Fruit fly (Drosophila melanogaster): ENCODE measurements around the gene Lip4.

Lip4 gene

DNA sequence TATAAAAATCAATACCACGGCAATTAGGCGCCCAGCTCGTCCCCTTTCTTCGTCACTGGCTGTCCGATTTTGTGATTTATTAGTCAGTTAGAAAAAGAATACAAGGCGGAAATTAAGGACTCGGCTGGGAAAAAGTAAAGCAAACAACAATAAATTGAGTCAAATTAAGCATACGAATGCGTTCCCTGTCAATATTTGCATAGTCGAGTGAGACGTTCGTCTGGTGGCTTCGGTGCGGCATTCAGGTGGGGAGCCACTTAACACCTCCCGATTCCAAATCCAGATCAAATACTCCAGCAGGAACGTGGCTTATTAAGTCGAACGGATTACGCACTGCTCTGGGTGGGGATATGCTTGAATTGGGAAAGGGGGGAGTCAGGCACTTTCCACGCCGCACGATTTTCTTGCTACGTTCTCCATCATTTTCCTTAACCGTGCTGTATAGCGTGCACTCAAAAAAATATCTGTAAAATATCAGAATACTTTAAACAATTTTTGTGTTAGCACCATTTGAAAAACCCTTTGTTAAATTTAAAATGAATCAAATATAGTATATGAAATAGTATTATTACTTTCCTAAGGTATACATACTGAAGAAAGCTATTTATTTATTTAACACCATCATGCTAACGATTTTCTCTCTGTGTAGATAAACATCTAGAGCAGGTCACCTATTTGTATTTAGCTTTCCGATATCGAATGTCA lies 15.8 kb downstream of the Lip4 start (continued):
- TF ChIP-seq CG4404 (GFP tag; IDR thresholded peaks at IDR 0.05): no peak
- peak; percentile 40; the same call in 1 of the 2 replicates for TF ChIP-seq lmd (GFP tag; IDR thresholded peaks at IDR 0.05)
- TF ChIP-seq ara (GFP tag; IDR thresholded peaks at IDR 0.05): peak; percentile 46; the same call in 1 of the 2 replicates
- TF ChIP-seq CG3065 (GFP tag; optimal IDR thresholded peaks at IDR 0.05): no peak
- TF ChIP-seq CG7745 (tag; optimal IDR thresholded peaks at IDR 0.05): peak; percentile 81
- no peak for TF ChIP-seq zfh2 (GFP tag; optimal IDR thresholded peaks at IDR 0.05)
- TF ChIP-seq CG6254 (GFP tag; optimal IDR thresholded peaks at IDR 0.05): peak; percentile 34
- TF ChIP-seq bbx (GFP tag; IDR thresholded peaks at IDR 0.05; ENCODE audit: partially characterized antibody): no peak
- peak; percentile 5 for TF ChIP-seq CG18764 (GFP tag; optimal IDR thresholded peaks at IDR 0.05)
- 0 out of 3 replicates have a peak, but pooled peaks have one; percentile 15 for TF ChIP-seq H15 (GFP tag; IDR thresholded peaks at IDR 0.05)
- TF ChIP-seq CG13424 (tag; optimal IDR thresholded peaks at IDR 0.05): peak; percentile 49
- no peak for TF ChIP-seq mam (GFP tag; optimal IDR thresholded peaks at IDR 0.05)
- TF ChIP-seq yki (optimal IDR thresholded peaks at IDR 0.05): no peak
- peak; percentile 80 for TF ChIP-seq CG12391 (tag; optimal IDR thresholded peaks at IDR 0.05)
- no peak for TF ChIP-seq CG16779 (GFP tag; IDR thresholded peaks at IDR 0.05)
- TF ChIP-seq eve (GFP tag; optimal IDR thresholded peaks at IDR 0.05): peak in 1 of 2 experiments; percentile 56
- TF ChIP-seq slp2 (GFP tag; optimal IDR thresholded peaks at IDR 0.05): no peak
- no peak for TF ChIP-seq MESR4 (GFP tag; optimal IDR thresholded peaks at IDR 0.05)
- TF ChIP-seq pb (GFP tag; optimal IDR thresholded peaks at IDR 0.05): no peak
- no peak for TF ChIP-seq CG9797 (GFP tag; optimal IDR thresholded peaks at IDR 0.05)
- no peak for TF ChIP-seq Pdp1 (GFP tag; optimal IDR thresholded peaks at IDR 0.05)
- TF ChIP-seq CG12744 (GFP tag; optimal IDR thresholded peaks at IDR 0.05): no peak
- TF ChIP-seq CG6683 (GFP tag; optimal IDR thresholded peaks at IDR 0.05): no peak
- TF ChIP-seq jigr1 (GFP tag; IDR thresholded peaks at IDR 0.05): no peak
- peak; percentile 43 for TF ChIP-seq Asciz (GFP tag; optimal IDR thresholded peaks at IDR 0.05)
- peak; percentile 63 for TF ChIP-seq CG10267 (tag; optimal IDR thresholded peaks at IDR 0.05)
- no peak for TF ChIP-seq CG12659 (GFP tag; optimal IDR thresholded peaks at IDR 0.05)
- no peak for TF ChIP-seq lab (GFP tag; optimal IDR thresholded peaks at IDR 0.05)
- no peak for TF ChIP-seq Ets97D (GFP tag; optimal IDR thresholded peaks at IDR 0.05)
- TF ChIP-seq Elba2 (GFP tag; optimal IDR thresholded peaks at IDR 0.05): no peak
- TF ChIP-seq CG10543 (GFP tag; optimal IDR thresholded peaks at IDR 0.05): no peak
- TF ChIP-seq caup (GFP tag; optimal IDR thresholded peaks at IDR 0.05; ENCODE audit: severe bottlenecking): no peak
- TF ChIP-seq Atf6 (GFP tag; IDR thresholded peaks at IDR 0.05): no peak
- TF ChIP-seq D19B (GFP tag; optimal IDR thresholded peaks at IDR 0.05): no peak
- no peak for TF ChIP-seq CHES-1-like (GFP tag; optimal IDR thresholded peaks at IDR 0.05)
- TF ChIP-seq zfh1 (GFP tag; IDR thresholded peaks at IDR 0.05): 0 out of 3 replicates have a peak, but pooled peaks have one; percentile 28
- 0 out of 3 replicates have a peak, but pooled peaks have one; percentile 34 for TF ChIP-seq ken (GFP tag; IDR thresholded peaks at IDR 0.05)
- no peak for TF ChIP-seq pnt (GFP tag; optimal IDR thresholded peaks at IDR 0.05)
- no peak for TF ChIP-seq CG8478 (optimal IDR thresholded peaks at IDR 0.05)
- TF ChIP-seq CG14710 (tag; optimal IDR thresholded peaks at IDR 0.05): peak; percentile 77
- TF ChIP-seq NC2α (GFP tag; optimal IDR thresholded peaks at IDR 0.05): no peak
- TF ChIP-seq lbe (GFP tag; optimal IDR thresholded peaks at IDR 0.05): no peak
- no peak for TF ChIP-seq shn (GFP tag; optimal IDR thresholded peaks at IDR 0.05)
- no peak for TF ChIP-seq prd (optimal IDR thresholded peaks at IDR 0.05)
- no peak; the same call in 2 of the 3 replicates for TF ChIP-seq prd (GFP tag; IDR thresholded peaks at IDR 0.05)
- peak; percentile 53 for TF ChIP-seq CG30403 (GFP tag; optimal IDR thresholded peaks at IDR 0.05)
- TF ChIP-seq ssp (GFP tag; IDR thresholded peaks at IDR 0.05): peak; percentile 17; the same call in 1 of the 2 replicates
- TF ChIP-seq Stat92E (GFP tag; optimal IDR thresholded peaks at IDR 0.05): no peak
- TF ChIP-seq lov (optimal IDR thresholded peaks at IDR 0.05): no peak
- TF ChIP-seq lov (GFP tag; IDR thresholded peaks at IDR 0.05): no peak
- no peak for TF ChIP-seq lilli (GFP tag; optimal IDR thresholded peaks at IDR 0.05)
